Fruit fly (Drosophila melanogaster) whole organism, pupa: Measurements from ENCODE around the gene CG13023.

Source experiments
- CG12605 ChIP-seq: fragments of 200-800 bp; sonication (Bioruptor generic); IDR thresholded peaks from 2 replicates; pipeline ENCODE4 v1.3.6; 2022; ENCODE audit warnings: missing biosample characterization, missing genetic modification characterization
- CG14655 ChIP-seq: fragments of 200-800 bp; sonication (Bioruptor generic); optimal IDR thresholded peaks from 3 replicates; lab custom pipeline; 2017; ENCODE audit warnings: mild to moderate bottlenecking, missing biosample characterization, missing genetic modification reagents, missing genetic modification characterization
- CG17806 ChIP-seq: fragments of 200-800 bp; sonication (Bioruptor generic); optimal IDR thresholded peaks from 2 replicates; lab custom pipeline; 2018; ENCODE audit warnings: missing biosample characterization, mild to moderate bottlenecking, missing genetic modification characterization, moderate library complexity
- CG8159 ChIP-seq: fragments of 200-800 bp; sonication (Bioruptor generic); optimal IDR thresholded peaks from 3 replicates; lab custom pipeline; 2018; ENCODE audit warnings: missing biosample characterization, mild to moderate bottlenecking, missing genetic modification characterization, moderate library complexity
- CG8301 ChIP-seq: fragments of 200-800 bp; sonication (Bioruptor generic); optimal IDR thresholded peaks from 2 replicates; lab custom pipeline; 2018; ENCODE audit warnings: missing biosample characterization, mild to moderate bottlenecking, missing genetic modification characterization
- CG9948 ChIP-seq: fragments of 200-800 bp; sonication (Bioruptor generic); optimal IDR thresholded peaks from 2 replicates; lab custom pipeline; 2018; ENCODE audit warnings: missing biosample characterization, mild to moderate bottlenecking, missing genetic modification characterization, moderate library complexity
- Ets98B ChIP-seq: fragments of 200-800 bp; sonication (Bioruptor generic); IDR thresholded peaks from 2 replicates; pipeline ENCODE4 v1.3.6; 2022; ENCODE audit warnings: missing biosample characterization, missing genetic modification characterization
- Pif1A ChIP-seq: fragments of 200-800 bp; sonication (Bioruptor generic); optimal IDR thresholded peaks from 3 replicates; lab custom pipeline; 2016; ENCODE audit warnings: missing biosample characterization, missing genetic modification characterization
- Pif1B ChIP-seq: fragments of 200-800 bp; sonication (Bioruptor generic); optimal IDR thresholded peaks from 3 replicates; lab custom pipeline; 2016; ENCODE audit warnings: missing biosample characterization, missing genetic modification characterization
- Snoo ChIP-seq: fragments of 200-800 bp; sonication (Bioruptor generic); optimal IDR thresholded peaks from 3 replicates; lab custom pipeline; 2017; ENCODE audit warnings: missing biosample characterization, mild to moderate bottlenecking, missing genetic modification characterization, inconsistent platforms
- fd96Ca ChIP-seq: fragments of 200-800 bp; sonication (Bioruptor generic); IDR thresholded peaks from 3 replicates; pipeline ENCODE4 v1.3.6; 2022; ENCODE audit warnings: missing biosample characterization, missing genetic modification characterization
- gl ChIP-seq: fragments of 200-800 bp; sonication (Bioruptor generic); optimal IDR thresholded peaks from 2 replicates; lab custom pipeline; 2018; ENCODE audit warnings: missing biosample characterization, mild to moderate bottlenecking, missing genetic modification characterization
- rn ChIP-seq: fragments of 200-800 bp; sonication (Bioruptor generic); IDR thresholded peaks from 2 replicates; pipeline ENCODE4 v1.3.6; 2022; ENCODE audit warnings: missing biosample characterization, missing genetic modification characterization

DNA sequence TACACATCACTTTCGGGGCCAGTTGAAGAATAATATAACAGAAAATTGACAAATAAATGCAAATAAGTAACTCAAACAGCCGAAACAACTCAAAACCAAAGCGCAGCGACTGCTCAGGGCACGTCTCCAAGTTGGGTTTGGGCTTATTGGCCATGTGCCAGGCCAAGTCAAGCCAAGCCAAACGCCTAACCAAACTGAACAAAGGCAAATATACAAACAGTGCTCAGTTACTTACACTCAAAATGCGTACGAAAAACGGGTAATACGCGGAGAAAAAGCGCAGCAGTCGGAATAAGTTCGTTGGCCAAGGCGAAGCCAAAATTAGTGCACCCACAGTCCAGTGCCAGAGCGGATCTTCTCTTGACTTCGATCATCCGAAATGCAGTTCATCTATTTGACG lies 4.3 kb downstream of the CG13023 start, which contains the start of gene CG13028:
- no peak for TF ChIP-seq CG8301 (tag; lab: Kevin White, UChicago)
- TF ChIP-seq Snoo (tag; lab: Kevin White, UChicago): no peak
- no peak for TF ChIP-seq CG8159 (tag; lab: Kevin White, UChicago)
- TF ChIP-seq Pif1B (GFP tag; lab: Kevin White, UChicago): no peak
- no peak for TF ChIP-seq rn (GFP tag; lab: Robert Waterston, UW)
- TF ChIP-seq CG17806 (tag; lab: Kevin White, UChicago): no peak
- TF ChIP-seq CG9948: no peak
- TF ChIP-seq CG14655 (GFP tag; lab: Kevin White, UChicago): no peak
- TF ChIP-seq gl (tag; lab: Kevin White, UChicago): no peak
- TF ChIP-seq CG12605 (GFP tag; lab: Robert Waterston, UW): no peak
- TF ChIP-seq Ets98B (GFP tag; lab: Robert Waterston, UW): no peak
- no peak for TF ChIP-seq fd96Ca
- TF ChIP-seq Pif1A: no peak
